Worm (Caenorhabditis elegans): Measurements from ENCODE around the gene F54H5.14.
A peak's percentile ranks its signal among the peaks of the same experiment; 100 is the strongest.

The F54H5.14 gene

ce11 chrII:6642651-6643167 is 17.5 kb upstream of the F54H5.14 start, which contains the start of gene T19D12.6:
TSS of gene T19D12.6 (minus strand) at chrII:6643117.
- TF ChIP-seq ces-1 (GFP tag; optimal IDR thresholded peaks at IDR 0.05) (peak; percentile 58), tbx-8 (GFP tag; optimal IDR thresholded peaks at IDR 0.05) (no peak), nhr-28 (tag; optimal IDR thresholded peaks at IDR 0.05) (no peak)

ce11 chrII:6642180-6642579 is 17.0 kb upstream of the F54H5.14 start:
- TF ChIP-seq ces-1 (GFP tag; optimal IDR thresholded peaks at IDR 0.05), result peak; percentile 77
- no peak for TF ChIP-seq M03D4.4 (tag; optimal IDR thresholded peaks at IDR 0.05)

DNA sequence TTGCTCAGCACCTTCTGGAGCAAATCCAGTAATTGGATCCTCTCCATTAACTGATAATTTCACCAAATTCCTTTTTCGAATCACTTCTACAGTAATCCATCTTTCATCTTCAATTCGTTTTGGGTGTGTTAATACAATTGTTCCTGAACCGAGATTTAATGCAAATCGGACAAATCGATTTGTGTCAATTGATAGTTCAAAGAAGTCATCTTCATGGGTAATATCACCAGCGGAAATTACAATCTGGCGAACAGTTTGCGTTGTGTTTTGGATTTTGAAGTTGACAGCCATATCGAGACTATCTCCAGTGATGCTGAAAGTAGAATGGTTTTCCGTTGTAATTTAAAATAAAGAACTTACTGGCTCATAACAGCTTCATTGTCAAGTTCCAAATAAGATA is 12.7 kb upstream of the F54H5.14 start:
- TF ChIP-seq blmp-1 (tag; optimal IDR thresholded peaks at IDR 0.05) (no peak), ceh-39 (tag; optimal IDR thresholded peaks at IDR 0.05) (no peak), nhr-12 (tag; optimal IDR thresholded peaks at IDR 0.05) (no peak), drap-1 (GFP tag; optimal IDR thresholded peaks at IDR 0.05) (no peak), elt-3 (tag; optimal IDR thresholded peaks at IDR 0.05) (no peak), zip-8 (tag; optimal IDR thresholded peaks at IDR 0.05) (no peak), unc-39 (tag; optimal IDR thresholded peaks at IDR 0.05) (no peak), nhr-237 (tag; optimal IDR thresholded peaks at IDR 0.05) (no peak), mep-1 (tag; optimal IDR thresholded peaks at IDR 0.05) (no peak)

- no peak for TF ChIP-seq nhr-76 (tag; optimal IDR thresholded peaks at IDR 0.05)
- TF ChIP-seq tbx-8 (GFP tag; optimal IDR thresholded peaks at IDR 0.05), result no peak
- no peak for TF ChIP-seq lsy-2 (tag; optimal IDR thresholded peaks at IDR 0.05)
- no peak for TF ChIP-seq nhr-2 (tag; optimal IDR thresholded peaks at IDR 0.05)
- TF ChIP-seq elt-3 (tag; optimal IDR thresholded peaks at IDR 0.05), result no peak
- no peak for TF ChIP-seq ceh-83 (GFP tag; optimal IDR thresholded peaks at IDR 0.05)
- no peak for TF ChIP-seq lin-32 (GFP tag; optimal IDR thresholded peaks at IDR 0.05)
- TF ChIP-seq nhr-12 (tag; optimal IDR thresholded peaks at IDR 0.05), result no peak
These were observed 10.9 kb upstream of the F54H5.14 start, which contains the start of gene T19D12.5 for ce11 chrII:6636136-6636535. TSS of gene T19D12.5 (minus strand) at chrII:6636236.

ce11 chrII:6631995-6632394 is 6.8 kb upstream of the F54H5.14 start:
- TF ChIP-seq nhr-76 (tag; optimal IDR thresholded peaks at IDR 0.05), result no peak

- TF ChIP-seq mep-1 (tag; optimal IDR thresholded peaks at IDR 0.05) (no peak), M03D4.4 (tag; optimal IDR thresholded peaks at IDR 0.05) (no peak), hlh-1 (tag; optimal IDR thresholded peaks at IDR 0.05) (no peak), ceh-39 (tag; optimal IDR thresholded peaks at IDR 0.05) (no peak), sptf-1 (tag; optimal IDR thresholded peaks at IDR 0.05) (no peak), ces-1 (GFP tag; optimal IDR thresholded peaks at IDR 0.05) (no peak), ztf-11 (tag; optimal IDR thresholded peaks at IDR 0.05) (no peak), unc-120 (tag; optimal IDR thresholded peaks at IDR 0.05; ENCODE audit: poor library complexity, severe bottlenecking) (no peak), elt-3 (tag; optimal IDR thresholded peaks at IDR 0.05) (no peak), flh-1 (GFP tag; optimal IDR thresholded peaks at IDR 0.05) (no peak)
These were observed 5.6 kb upstream of the F54H5.14 start, which contains the start of gene T19D12.4 for ce11 chrII:6630811-6631210. TSS of gene T19D12.4 (plus strand) at chrII:6631105.

DNA sequence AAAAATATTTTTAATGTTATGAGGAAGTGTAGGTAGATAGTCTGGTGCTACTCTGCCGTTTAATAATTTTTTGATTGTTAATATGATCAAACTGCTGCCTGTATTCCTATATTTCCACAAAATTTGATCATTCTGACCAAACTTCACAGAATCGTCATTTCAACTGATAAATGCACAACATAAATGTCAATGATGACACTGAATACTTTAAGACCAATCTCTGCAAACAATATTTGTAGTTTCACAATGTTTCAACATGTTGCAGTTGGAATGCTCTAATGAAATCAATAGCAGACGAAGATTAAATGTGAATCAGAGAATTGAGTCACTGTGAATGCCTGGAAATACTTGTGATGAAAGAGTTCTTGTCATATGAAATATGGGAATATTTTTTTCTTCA is 4.6 kb upstream of the F54H5.14 start:
- TF ChIP-seq lin-32 (GFP tag; optimal IDR thresholded peaks at IDR 0.05) (no peak), mab-5 (tag; optimal IDR thresholded peaks at IDR 0.05) (no peak), bed-3 (GFP tag; optimal IDR thresholded peaks at IDR 0.05) (no peak), nhr-76 (tag; optimal IDR thresholded peaks at IDR 0.05) (no peak)

DNA sequence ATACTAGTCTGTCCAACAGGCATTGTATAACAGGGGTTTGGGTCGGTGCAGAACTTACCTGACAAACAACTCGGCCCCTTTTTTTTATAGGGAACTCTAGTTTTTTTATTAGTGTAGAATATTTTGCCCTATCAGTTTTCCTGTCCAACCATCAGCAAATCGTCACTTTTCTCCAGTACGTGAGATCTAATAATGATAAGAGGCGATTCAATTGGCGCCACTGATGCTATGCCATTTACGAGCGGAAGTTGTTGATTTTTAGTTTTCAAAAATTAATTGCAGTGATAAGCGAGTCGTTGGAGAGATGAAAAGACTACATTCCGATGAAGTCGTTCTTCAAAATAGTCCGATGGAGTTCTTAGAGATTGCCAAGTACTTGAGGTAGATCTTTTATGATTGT is 3.2 kb upstream of the F54H5.14 start:
- TF ChIP-seq ham-2 (GFP tag; optimal IDR thresholded peaks at IDR 0.05), result no peak
- no peak for TF ChIP-seq pha-4 (tag; optimal IDR thresholded peaks at IDR 0.05)
- TF ChIP-seq nhr-76 (tag; optimal IDR thresholded peaks at IDR 0.05), result no peak
- no peak for TF ChIP-seq flh-1 (GFP tag; optimal IDR thresholded peaks at IDR 0.05)
- TF ChIP-seq nhr-2 (tag; optimal IDR thresholded peaks at IDR 0.05), result no peak
- no peak for TF ChIP-seq unc-62 (GFP tag; optimal IDR thresholded peaks at IDR 0.05)

All from whole organism, mixed stage, embryonic.